Worm (Caenorhabditis elegans): ENCODE measurements around the gene Y67D8B.3.
A peak's percentile ranks its signal among the peaks of the same experiment; 100 is the strongest.

The Y67D8B.3 gene

ce11 chrIV:3232694-3233372, 30.8 kb upstream of the Y67D8B.3 start:
- TF ChIP-seq snpc-4 (tag; optimal IDR thresholded peaks at IDR 0.05) (peak; percentile 8), unc-62 (GFP tag; optimal IDR thresholded peaks at IDR 0.05) (no peak), fkh-2 (tag; optimal IDR thresholded peaks at IDR 0.05) (no peak), nfya-1 (tag; optimal IDR thresholded peaks at IDR 0.05; ENCODE audit: insufficient read depth) (peak; percentile 62), pqm-1 (tag; optimal IDR thresholded peaks at IDR 0.05) (peak; percentile 37), aly-2 (tag; optimal IDR thresholded peaks at IDR 0.05) (no peak), elt-1 (tag; optimal IDR thresholded peaks at IDR 0.05) (no peak), ceh-82 (tag; optimal IDR thresholded peaks at IDR 0.05) (no peak), sea-2 (GFP tag; optimal IDR thresholded peaks at IDR 0.05) (no peak), jun-1 (tag; optimal IDR thresholded peaks at IDR 0.05) (peak; percentile 9), ceh-16 (tag; optimal IDR thresholded peaks at IDR 0.05) (no peak), nhr-28 (tag; optimal IDR thresholded peaks at IDR 0.05) (no peak), hmg-11 (tag; optimal IDR thresholded peaks at IDR 0.05) (peak; percentile 51), daf-12 (tag; optimal IDR thresholded peaks at IDR 0.05) (no peak), nhr-25 (tag; optimal IDR thresholded peaks at IDR 0.05) (peak; percentile 77), nhr-11 (tag; optimal IDR thresholded peaks at IDR 0.05) (no peak), mdl-1 (tag; optimal IDR thresholded peaks at IDR 0.05) (peak; percentile 38), elt-2 (tag; optimal IDR thresholded peaks at IDR 0.05) (peak; percentile 72), ztf-4 (tag; optimal IDR thresholded peaks at IDR 0.05) (no peak), lin-39 (tag; optimal IDR thresholded peaks at IDR 0.05) (peak; percentile 35), fkh-10 (GFP tag; optimal IDR thresholded peaks at IDR 0.05) (no peak), nhr-12 (tag; optimal IDR thresholded peaks at IDR 0.05) (no peak), ceh-28 (tag; optimal IDR thresholded peaks at IDR 0.05) (peak; percentile 81), elt-3 (tag; optimal IDR thresholded peaks at IDR 0.05) (no peak), egl-27 (tag; optimal IDR thresholded peaks at IDR 0.05) (no peak), nhr-76 (tag; optimal IDR thresholded peaks at IDR 0.05) (no peak), unc-39 (tag; optimal IDR thresholded peaks at IDR 0.05) (no peak), tbx-2 (tag; optimal IDR thresholded peaks at IDR 0.05) (no peak), pha-4 (tag; optimal IDR thresholded peaks at IDR 0.05) (peak; percentile 44), lsy-12 (tag; optimal IDR thresholded peaks at IDR 0.05) (no peak), ztf-11 (tag; optimal IDR thresholded peaks at IDR 0.05) (no peak), nhr-23 (tag; optimal IDR thresholded peaks at IDR 0.05) (peak; percentile 77), nhr-43 (tag; optimal IDR thresholded peaks at IDR 0.05; ENCODE audit: poor library complexity, severe bottlenecking) (peak; percentile 87), lin-15B (tag; optimal IDR thresholded peaks at IDR 0.05) (peak; percentile 24), nhr-77 (tag; optimal IDR thresholded peaks at IDR 0.05) (no peak), egl-5 (tag; optimal IDR thresholded peaks at IDR 0.05) (no peak), mml-1 (tag; optimal IDR thresholded peaks at IDR 0.05) (no peak), zag-1 (tag; optimal IDR thresholded peaks at IDR 0.05) (no peak), skn-1 (tag; optimal IDR thresholded peaks at IDR 0.05) (no peak), nhr-237 (tag; optimal IDR thresholded peaks at IDR 0.05) (no peak), fos-1 (tag; optimal IDR thresholded peaks at IDR 0.05) (peak; percentile 47), ceh-9 (tag; optimal IDR thresholded peaks at IDR 0.05) (no peak), ama-1 (optimal IDR thresholded peaks at IDR 0.05) (peak; percentile 91), eor-1 (tag; optimal IDR thresholded peaks at IDR 0.05) (no peak), R02D3.7 (tag; optimal IDR thresholded peaks at IDR 0.05) (no peak), nhr-67 (tag; optimal IDR thresholded peaks at IDR 0.05) (no peak), ZK546.5 (tag; optimal IDR thresholded peaks at IDR 0.05) (no peak)
